Worm (Caenorhabditis elegans) whole organism, L1 larva: ENCODE results near the gene mpz-3.

Experiments used
- C34B4.2 ChIP-seq: sonication (generic microtip); optimal IDR thresholded peaks from 2 replicates; lab custom pipeline; 2017; ENCODE audit warnings: mild to moderate bottlenecking, missing genetic modification characterization, missing compliant biosample characterization
- Y116A8C.19 ChIP-seq: sonication (generic microtip); optimal IDR thresholded peaks from 2 replicates; lab custom pipeline; 2016; ENCODE audit warnings: missing compliant biosample characterization, missing genetic modification characterization, borderline replicate concordance
- aha-1 ChIP-seq: fragments of 150-350 bp; optimal IDR thresholded peaks from 2 replicates; lab custom pipeline; 2014; ENCODE audit warnings: missing biosample characterization, missing genetic modification characterization
- alr-1 ChIP-seq: fragments of 200-800 bp; sonication (Bioruptor generic); optimal IDR thresholded peaks from 2 replicates; lab custom pipeline; 2018; ENCODE audit warnings: borderline replicate concordance, mild to moderate bottlenecking, missing genetic modification characterization, missing compliant biosample characterization
- aly-2 ChIP-seq: fragments of 150-350 bp; optimal IDR thresholded peaks from 2 replicates; lab custom pipeline; 2014; ENCODE audit warnings: missing biosample characterization, missing genetic modification characterization
- ama-1 ChIP-seq: fragments of 150-350 bp; optimal IDR thresholded peaks from 2 replicates; lab custom pipeline; 2014
- blmp-1 ChIP-seq: fragments of 150-350 bp; optimal IDR thresholded peaks from 2 replicates; lab custom pipeline; 2014; ENCODE audit warnings: missing biosample characterization, missing genetic modification characterization
- ceh-82 ChIP-seq, 3 experiments: fragments of 150-350 bp in 1 of 3; sonication (generic microtip) in 2 of 3; optimal IDR thresholded peaks; 2 replicates each; lab custom pipeline; 2014 to 2017; ENCODE audit warnings: missing biosample characterization in 3 of 3, missing genetic modification characterization in 3 of 3
- ces-1 ChIP-seq: fragments of 150-350 bp; optimal IDR thresholded peaks from 2 replicates; lab custom pipeline; 2014; ENCODE audit warnings: missing biosample characterization, missing genetic modification reagents, missing genetic modification characterization
- dsc-1 ChIP-seq: sonication (generic microtip); optimal IDR thresholded peaks from 2 replicates; lab custom pipeline; 2016; ENCODE audit warnings: mild to moderate bottlenecking, missing genetic modification characterization, missing compliant biosample characterization
- efl-1 ChIP-seq, 4 experiments: fragments of 150-350 bp; optimal IDR thresholded peaks in 3 of 4; peaks in 1 of 4; 1 replicate in 1 of 4; 2 replicates in 3 of 4; lab custom pipeline; 2014; ENCODE audit warnings: missing biosample characterization in 2 of 4, missing genetic modification characterization in 2 of 4, missing genetic modification reagents in 2 of 4
- ets-5 ChIP-seq: fragments of 200-800 bp; sonication (Bioruptor generic); IDR thresholded peaks from 2 replicates; pipeline ENCODE4 v1.3.6; 2022; ENCODE audit warnings: missing genetic modification characterization, missing compliant biosample characterization
- fkh-10 ChIP-seq: sonication (generic microtip); optimal IDR thresholded peaks from 2 replicates; lab custom pipeline; 2017; ENCODE audit warnings: missing biosample characterization, missing genetic modification reagents, missing genetic modification characterization
- fkh-8 ChIP-seq: sonication (generic microtip); optimal IDR thresholded peaks from 2 replicates; lab custom pipeline; 2016; ENCODE audit warnings: mild to moderate bottlenecking, missing genetic modification characterization, missing compliant biosample characterization
- hlh-17 ChIP-seq: fragments of 200-800 bp; sonication (Bioruptor generic); optimal IDR thresholded peaks from 2 replicates; lab custom pipeline; 2018; ENCODE audit warnings: missing genetic modification characterization, mild to moderate bottlenecking, missing compliant biosample characterization, moderate library complexity, borderline replicate concordance
- hlh-4 ChIP-seq: sonication (generic microtip); optimal IDR thresholded peaks from 2 replicates; lab custom pipeline; 2016; ENCODE audit warnings: mild to moderate bottlenecking, missing genetic modification characterization, missing compliant biosample characterization
- hpl-2 ChIP-seq: fragments of 150-350 bp; optimal IDR thresholded peaks from 2 replicates; lab custom pipeline; 2014; ENCODE audit warnings: missing biosample characterization, missing genetic modification reagents, missing genetic modification characterization
- isw-1 ChIP-seq: fragments of 200-800 bp; sonication (Bioruptor generic); IDR thresholded peaks from 2 replicates; pipeline ENCODE4 v1.3.6; 2022; ENCODE audit warnings: missing genetic modification characterization, missing compliant biosample characterization
- jun-1 ChIP-seq: fragments of 150-350 bp; optimal IDR thresholded peaks from 2 replicates; lab custom pipeline; 2014; ENCODE audit warnings: missing biosample characterization, missing genetic modification reagents, missing genetic modification characterization
- lin-14 ChIP-seq: fragments of 200-800 bp; sonication (Bioruptor generic); optimal IDR thresholded peaks from 2 replicates; lab custom pipeline; 2018; ENCODE audit warnings: mild to moderate bottlenecking, missing genetic modification characterization, moderate library complexity, missing compliant biosample characterization
- lin-15B ChIP-seq: fragments of 150-350 bp; sonication (generic microtip); optimal IDR thresholded peaks from 3 replicates; lab custom pipeline; 2014; ENCODE audit warnings: missing biosample characterization, missing genetic modification characterization
- lin-35 ChIP-seq, 2 experiments: fragments of 150-350 bp; optimal IDR thresholded peaks; 2 replicates each; lab custom pipeline; 2014; ENCODE audit warnings: missing biosample characterization in 2 of 2, missing genetic modification characterization in 2 of 2, missing genetic modification reagents in 2 of 2
- lin-39 ChIP-seq: fragments of 150-350 bp; optimal IDR thresholded peaks from 2 replicates; lab custom pipeline; 2014; ENCODE audit warnings: missing biosample characterization, missing genetic modification reagents, missing genetic modification characterization
- lir-3 ChIP-seq: sonication (generic microtip); optimal IDR thresholded peaks from 2 replicates; lab custom pipeline; 2016; ENCODE audit warnings: mild to moderate bottlenecking, missing genetic modification characterization, moderate library complexity, missing compliant biosample characterization; ENCODE audit not compliant: poor library complexity
- lsy-2 ChIP-seq, 2 experiments: fragments of 150-350 bp; optimal IDR thresholded peaks; 2 replicates each; lab custom pipeline; 2014; ENCODE audit warnings: missing biosample characterization in 2 of 2, missing genetic modification characterization in 2 of 2
- mdl-1 ChIP-seq, 2 experiments: fragments of 150-350 bp; optimal IDR thresholded peaks; 2 replicates each; lab custom pipeline; 2014 to 2017; ENCODE audit warnings: missing biosample characterization in 2 of 2, missing genetic modification characterization in 2 of 2, inconsistent platforms in 1 of 2
- mef-2 ChIP-seq: fragments of 150-350 bp; optimal IDR thresholded peaks from 2 replicates; lab custom pipeline; 2014; ENCODE audit warnings: missing biosample characterization, missing genetic modification characterization
- mep-1 ChIP-seq: fragments of 150-350 bp; optimal IDR thresholded peaks from 2 replicates; lab custom pipeline; 2014; ENCODE audit warnings: missing biosample characterization, missing genetic modification characterization
- nhr-12 ChIP-seq: sonication (generic microtip); optimal IDR thresholded peaks from 2 replicates; lab custom pipeline; 2017; ENCODE audit warnings: missing biosample characterization, missing genetic modification characterization
- nhr-20 ChIP-seq: sonication (generic microtip); optimal IDR thresholded peaks from 2 replicates; lab custom pipeline; 2016; ENCODE audit warnings: mild to moderate bottlenecking, missing genetic modification characterization, missing compliant biosample characterization
- nhr-47 ChIP-seq: sonication (generic microtip); optimal IDR thresholded peaks from 2 replicates; lab custom pipeline; 2016; ENCODE audit warnings: mild to moderate bottlenecking, missing genetic modification characterization, moderate library complexity, missing compliant biosample characterization
- nhr-71 ChIP-seq: sonication (generic microtip); optimal IDR thresholded peaks from 2 replicates; lab custom pipeline; 2016; ENCODE audit warnings: mild to moderate bottlenecking, missing genetic modification characterization, moderate library complexity, missing compliant biosample characterization
- nhr-76 ChIP-seq: sonication (generic microtip); optimal IDR thresholded peaks from 2 replicates; lab custom pipeline; 2017; ENCODE audit warnings: missing biosample characterization, missing genetic modification characterization
- nhr-84 ChIP-seq: sonication (generic microtip); optimal IDR thresholded peaks from 2 replicates; lab custom pipeline; 2017; ENCODE audit warnings: missing biosample characterization, missing genetic modification characterization
- nhr-90 ChIP-seq: sonication (generic microtip); optimal IDR thresholded peaks from 2 replicates; lab custom pipeline; 2016; ENCODE audit warnings: mild to moderate bottlenecking, missing genetic modification characterization, missing compliant biosample characterization; ENCODE audit not compliant: poor library complexity
- rnt-1 ChIP-seq: sonication (generic microtip); optimal IDR thresholded peaks from 2 replicates; lab custom pipeline; 2016; ENCODE audit warnings: mild to moderate bottlenecking, missing genetic modification characterization, moderate library complexity, missing compliant biosample characterization
- snu-23 ChIP-seq: sonication (generic microtip); optimal IDR thresholded peaks from 2 replicates; lab custom pipeline; 2016; ENCODE audit warnings: missing genetic modification characterization, missing compliant biosample characterization
- swsn-7 ChIP-seq: sonication (generic microtip); optimal IDR thresholded peaks from 2 replicates; lab custom pipeline; 2016; ENCODE audit warnings: missing genetic modification characterization, missing compliant biosample characterization
- tbx-2 ChIP-seq: sonication (generic microtip); optimal IDR thresholded peaks from 2 replicates; lab custom pipeline; 2016; ENCODE audit warnings: missing genetic modification characterization, missing compliant biosample characterization
- unc-98 ChIP-seq: fragments of 200-800 bp; sonication (Bioruptor generic); IDR thresholded peaks from 2 replicates; pipeline ENCODE4 v1.3.6; 2022; ENCODE audit warnings: missing genetic modification characterization, missing compliant biosample characterization
- xbp-1 ChIP-seq: sonication (generic microtip); optimal IDR thresholded peaks from 2 replicates; lab custom pipeline; 2016; ENCODE audit warnings: missing genetic modification characterization, missing compliant biosample characterization
- zag-1 ChIP-seq: fragments of 150-350 bp; optimal IDR thresholded peaks from 2 replicates; lab custom pipeline; 2014; ENCODE audit warnings: missing biosample characterization, missing genetic modification characterization
- ztf-4 ChIP-seq: fragments of 150-350 bp; optimal IDR thresholded peaks from 2 replicates; lab custom pipeline; 2014; ENCODE audit warnings: missing biosample characterization, missing genetic modification characterization

Gene mpz-3

DNA sequence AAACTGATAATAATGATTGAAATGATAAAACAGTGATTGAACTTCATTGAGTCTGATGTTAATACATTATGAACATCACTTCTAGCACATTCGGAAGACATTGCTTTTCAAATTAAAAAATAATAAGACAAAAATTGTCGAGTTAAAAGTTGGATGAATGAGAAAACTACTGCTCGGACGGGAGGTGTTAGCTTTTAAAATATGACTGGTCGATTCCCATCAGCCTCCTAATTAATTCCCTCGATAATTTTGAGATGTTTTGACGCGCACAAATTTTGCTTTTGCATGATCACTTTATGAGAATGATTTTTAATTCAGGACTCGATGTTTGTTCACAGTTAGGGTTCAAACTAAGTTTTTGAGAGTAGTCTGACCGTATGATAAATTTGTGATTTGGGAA lies 8.5 kb upstream of the mpz-3 start, which contains the start of gene sra-28:
sra-28 (minus strand) TSS at position 101 of the 400 bp plus-strand sequence.
- TF ChIP-seq nhr-12 (no peak), fkh-10 (no peak), nhr-20 (tag; lab: Kevin White, UChicago) (no peak), ets-5 (no peak), aha-1 (tag; lab: Kevin White, UChicago) (no peak), swsn-7 (tag; lab: Kevin White, UChicago) (no peak), isw-1 (GFP tag; lab: Robert Waterston, UW) (no peak), nhr-71 (tag; lab: Kevin White, UChicago) (no peak), Y116A8C.19 (no peak), fkh-8 (tag; lab: Kevin White, UChicago) (no peak), C34B4.2 (tag; lab: Kevin White, UChicago) (no peak), zag-1 (tag; lab: Kevin White, UChicago) (no peak), mep-1 (no peak), xbp-1 (tag; lab: Kevin White, UChicago) (no peak), alr-1 (no peak), nhr-76 (no peak), unc-98 (GFP tag; lab: Robert Waterston, UW) (no peak), nhr-84 (no peak)
- TF ChIP-seq, all 84 proteins: peak for 0

- TF ChIP-seq hlh-17 (GFP tag; lab: Kevin White, UChicago) (no peak), lin-35 (GFP tag; optimal IDR thresholded peaks at IDR 0.05; lab: Kevin White, UChicago) (no peak), lin-14 (no peak), efl-1 (optimal IDR thresholded peaks at IDR 0.05; lab: Kevin White, UChicago) (no peak), efl-1 (GFP tag; optimal IDR thresholded peaks at IDR 0.05 in 1 of 2; lab: Kevin White, UChicago) (no peak), ces-1 (GFP tag; lab: Kevin White, UChicago) (no peak), ztf-4 (tag; lab: Kevin White, UChicago) (no peak), mef-2 (tag; lab: Kevin White, UChicago) (no peak), isw-1 (GFP tag; lab: Robert Waterston, UW) (no peak), aly-2 (no peak), zag-1 (tag; lab: Kevin White, UChicago) (no peak), mdl-1 (tag; optimal IDR thresholded peaks at IDR 0.05; lab: Kevin White, UChicago) (no peak), mep-1 (no peak), nhr-71 (tag; lab: Kevin White, UChicago) (no peak), lin-15B (tag; lab: Kevin White, UChicago) (no peak), lin-39 (tag; lab: Kevin White, UChicago) (no peak), ama-1 (no peak), nhr-90 (tag; lab: Kevin White, UChicago) (no peak)
Observed at ce11 chrII:6568707-6569106, 3.5 kb upstream of the mpz-3 start, which contains the start of gene sra-27. Gene sra-27 (plus strand): TSS chrII:6569007.

DNA sequence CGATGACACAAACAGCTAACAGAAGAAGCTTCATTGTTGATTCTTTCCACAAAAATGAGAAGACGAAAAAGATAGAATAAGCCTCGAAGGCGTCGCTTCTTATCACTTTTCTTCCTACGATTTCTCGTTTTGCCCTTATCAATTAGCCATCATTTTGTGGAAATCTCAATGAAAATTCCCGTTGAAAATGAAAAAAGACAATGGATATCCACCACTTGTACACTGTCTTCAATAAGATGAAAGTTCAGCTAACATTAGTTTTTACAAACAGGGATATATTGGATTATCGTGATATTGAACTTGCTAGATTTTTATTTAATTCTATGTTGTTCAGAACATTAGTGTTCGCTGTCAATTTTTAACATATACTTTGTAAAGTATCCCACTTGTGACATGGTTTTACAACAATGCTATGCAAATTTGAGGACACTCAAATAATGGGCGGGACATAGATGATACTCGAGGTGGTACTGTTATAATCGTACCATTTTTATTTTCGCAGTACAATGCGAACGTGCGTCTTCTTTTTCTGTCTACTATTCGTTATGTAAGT lies 1.5 kb upstream of the mpz-3 start, which contains the start of the genes F18C5.5 and F18C5.9:
F18C5.5 (minus strand) TSS at position 101 of the 553 bp plus-strand sequence.
F18C5.9 (plus strand) TSS at position 503 of the 553 bp plus-strand sequence.
- TF ChIP-seq nhr-47 (tag; lab: Kevin White, UChicago), result no peak
- TF ChIP-seq hlh-4 (tag; lab: Kevin White, UChicago), result no peak
- peak; percentile 58 for TF ChIP-seq blmp-1 (tag; lab: Kevin White, UChicago)
- no peak for TF ChIP-seq tbx-2 (tag; lab: Kevin White, UChicago)

DNA sequence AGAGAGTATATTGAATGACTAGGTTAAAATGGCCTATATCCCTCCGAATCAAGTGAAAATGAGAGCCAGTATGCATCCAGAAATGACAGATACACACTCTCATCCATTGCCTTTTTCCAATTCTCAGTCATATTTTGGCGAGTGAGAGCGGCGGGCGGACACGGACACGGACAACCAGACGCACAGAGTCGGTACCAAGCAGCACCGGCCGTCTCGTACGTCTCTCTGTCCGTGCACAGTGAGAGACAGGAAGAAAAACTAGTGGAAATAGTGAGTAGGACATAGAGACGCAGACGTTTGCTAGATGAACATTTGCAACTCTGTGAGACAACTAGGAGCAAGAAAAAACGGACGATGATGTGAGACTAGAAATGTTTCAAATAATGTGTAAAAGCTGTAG lies 2.0 kb downstream of the mpz-3 start:
- TF ChIP-seq lin-39 (tag; lab: Kevin White, UChicago) (no peak), xbp-1 (tag; lab: Kevin White, UChicago) (no peak), lin-14 (peak; percentile 78), dsc-1 (tag; lab: Kevin White, UChicago) (peak; percentile 14), lir-3 (tag; lab: Kevin White, UChicago) (no peak), snu-23 (GFP tag; lab: Kevin White, UChicago) (peak; percentile 12), rnt-1 (tag; lab: Kevin White, UChicago) (peak; percentile 11), ceh-82 (tag; optimal IDR thresholded peaks at IDR 0.05; lab: Kevin White, UChicago) (peak in 1 of 3 experiments; percentile 14), blmp-1 (tag; lab: Kevin White, UChicago) (peak; percentile 50), unc-98 (GFP tag; lab: Robert Waterston, UW) (no peak), fkh-10 (peak; percentile 44), efl-1 (optimal IDR thresholded peaks at IDR 0.05; lab: Kevin White, UChicago) (peak; percentile 24 to 40), efl-1 (GFP tag; optimal IDR thresholded peaks at IDR 0.05 in 1 of 2; lab: Kevin White, UChicago) (peak; percentile 16 to 89), fkh-8 (tag; lab: Kevin White, UChicago) (peak; percentile 35), lsy-2 (tag; optimal IDR thresholded peaks at IDR 0.05; lab: Kevin White, UChicago) (peak in 1 of 2 experiments; percentile 14), hlh-17 (GFP tag; lab: Kevin White, UChicago) (no peak), jun-1 (peak; percentile 26), hpl-2 (GFP tag; lab: Kevin White, UChicago) (no peak)
